Worm (Caenorhabditis elegans) whole organism, L3 larva: Measurements from ENCODE around the gene mfsd-6.

Experiments used
- mdl-1 ChIP-seq: fragments of 150-350 bp; optimal IDR thresholded peaks from 2 replicates; lab custom pipeline; 2014; ENCODE audit warnings: missing biosample characterization, missing genetic modification characterization
- nhr-11 ChIP-seq: fragments of 150-350 bp; optimal IDR thresholded peaks from 2 replicates; lab custom pipeline; 2014; ENCODE audit warnings: missing biosample characterization, missing genetic modification characterization
- nhr-237 ChIP-seq: fragments of 150-350 bp; optimal IDR thresholded peaks from 2 replicates; lab custom pipeline; 2014; ENCODE audit warnings: missing biosample characterization, missing genetic modification characterization
- unc-62 ChIP-seq: fragments of 150-350 bp; sonication (generic microtip); optimal IDR thresholded peaks from 4 replicates; lab custom pipeline; 2014; ENCODE audit warnings: missing biosample characterization, missing genetic modification reagents, missing genetic modification characterization
- zag-1 ChIP-seq: fragments of 150-350 bp; optimal IDR thresholded peaks from 2 replicates; lab custom pipeline; 2014; ENCODE audit warnings: missing biosample characterization, missing genetic modification characterization

- TF ChIP-seq nhr-11 (tag; lab: Kevin White, UChicago) = no peak
- TF ChIP-seq nhr-237 (tag; lab: Kevin White, UChicago) = no peak
- TF ChIP-seq mdl-1 (tag; lab: Kevin White, UChicago) = no peak
- no peak for TF ChIP-seq unc-62 (GFP tag; lab: Kevin White, UChicago)
- no peak for TF ChIP-seq zag-1 (tag; lab: Kevin White, UChicago)
These were observed 49.1 kb downstream of the mfsd-6 start for ce11 chrIII:7530108-7530507.
